Worm (Caenorhabditis elegans) whole organism, early embryonic: Measurements from ENCODE around the gene txt-10.

Source experiments
- B0310.2 ChIP-seq: sonication (generic microtip); optimal IDR thresholded peaks from 2 replicates; lab custom pipeline; 2016; ENCODE audit warnings: mild to moderate bottlenecking, missing genetic modification characterization, missing compliant biosample characterization
- F13C5.2 ChIP-seq: sonication (generic microtip); optimal IDR thresholded peaks from 2 replicates; lab custom pipeline; 2017; ENCODE audit warnings: mild to moderate bottlenecking, missing genetic modification characterization, inconsistent platforms, missing compliant biosample characterization
- aly-1 ChIP-seq: sonication (generic microtip); optimal IDR thresholded peaks from 2 replicates; lab custom pipeline; 2016; ENCODE audit warnings: missing genetic modification characterization, missing compliant biosample characterization
- ama-1 ChIP-seq: fragments of 150-350 bp; optimal IDR thresholded peaks from 2 replicates; lab custom pipeline; 2014
- ceh-36 ChIP-seq: sonication (generic microtip); optimal IDR thresholded peaks from 2 replicates; lab custom pipeline; 2016; ENCODE audit warnings: missing genetic modification characterization, inconsistent platforms, missing compliant biosample characterization
- ets-7 ChIP-seq: sonication (generic microtip); optimal IDR thresholded peaks from 2 replicates; lab custom pipeline; 2016; ENCODE audit warnings: missing genotype, missing genetic modification characterization, missing compliant biosample characterization
- flt-1 ChIP-seq: fragments of 200-800 bp; sonication (Bioruptor generic); IDR thresholded peaks from 2 replicates; pipeline ENCODE4 v1.3.6; 2022; ENCODE audit warnings: missing genetic modification characterization, missing compliant biosample characterization
- hmbx-1 ChIP-seq: sonication (generic microtip); optimal IDR thresholded peaks from 2 replicates; lab custom pipeline; 2016; ENCODE audit warnings: mild to moderate bottlenecking, missing genetic modification characterization, missing compliant biosample characterization
- hmg-4 ChIP-seq: fragments of 200-800 bp; sonication (Bioruptor generic); optimal IDR thresholded peaks from 2 replicates; lab custom pipeline; 2018; ENCODE audit warnings: mild to moderate bottlenecking, missing genetic modification characterization, missing compliant biosample characterization
- hnd-1 ChIP-seq: sonication (generic microtip); optimal IDR thresholded peaks from 2 replicates; lab custom pipeline; 2016; ENCODE audit warnings: missing genetic modification characterization, missing compliant biosample characterization
- pes-1 ChIP-seq: fragments of 200-800 bp; sonication (Bioruptor generic); IDR thresholded peaks from 2 replicates; pipeline ENCODE4 v1.3.6; 2022; ENCODE audit warnings: missing genetic modification reagents, missing genetic modification characterization, missing compliant biosample characterization
- scrt-1 ChIP-seq: fragments of 200-800 bp; sonication (Bioruptor generic); IDR thresholded peaks from 2 replicates; pipeline ENCODE4 v1.3.6; 2022; ENCODE audit warnings: missing genetic modification characterization, missing compliant biosample characterization
- sea-1 ChIP-seq: fragments of 200-800 bp; sonication (Bioruptor generic); conservative IDR thresholded peaks from 2 replicates; pipeline ENCODE4 v1.3.6; 2022; ENCODE audit warnings: missing genetic modification characterization, missing compliant biosample characterization
- tbx-37 ChIP-seq: fragments of 200-800 bp; sonication (Bioruptor generic); conservative IDR thresholded peaks from 2 replicates; pipeline ENCODE4 v1.3.6; 2022; ENCODE audit warnings: missing genetic modification reagents, missing genetic modification characterization, missing compliant biosample characterization

DNA sequence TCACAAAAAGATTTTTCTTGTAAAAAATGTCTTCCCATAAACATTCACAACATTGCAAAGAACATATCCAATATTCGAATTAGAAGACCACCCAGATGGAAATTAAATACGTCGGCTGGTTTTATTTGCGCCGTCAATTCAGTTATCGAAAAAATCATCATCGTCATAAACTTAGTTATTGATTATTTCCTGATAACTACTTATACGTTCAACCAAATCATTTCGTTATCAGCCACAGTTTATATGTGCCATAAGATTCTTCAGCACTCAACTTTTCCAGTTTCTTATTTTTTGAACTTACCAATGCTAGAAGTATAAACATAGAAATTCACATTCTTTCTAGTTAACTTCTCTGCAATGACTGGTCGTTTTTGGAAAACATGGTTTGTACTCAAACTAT is 48.0 kb upstream of the txt-10 start:
- TF ChIP-seq B0310.2 (no peak), ama-1 (lab: Kevin White, UChicago) (no peak), ceh-36 (tag; lab: Kevin White, UChicago) (no peak), flt-1 (no peak), aly-1 (no peak), hnd-1 (tag; lab: Kevin White, UChicago) (no peak), ets-7 (tag; lab: Kevin White, UChicago) (no peak), scrt-1 (GFP tag; lab: Robert Waterston, UW) (no peak), hmg-4 (GFP tag; lab: Kevin White, UChicago) (no peak), F13C5.2 (tag; lab: Kevin White, UChicago) (no peak), pes-1 (GFP tag; lab: Robert Waterston, UW) (no peak), hmbx-1 (tag; lab: Kevin White, UChicago) (no peak), tbx-37 (no peak), sea-1 (GFP tag; lab: Robert Waterston, UW) (no peak)
